Fruit fly (Drosophila melanogaster) whole organism, wandering third instar larva: ENCODE data around the gene TSG101.

Source experiments
- Abd-B ChIP-seq: fragments of >200 bp; optimal IDR thresholded peaks from 2 replicates; lab custom pipeline; 2017; ENCODE audit warnings: missing biosample characterization, missing genetic modification characterization
- CG32264 ChIP-seq: fragments of 200-800 bp; sonication (Bioruptor generic); optimal IDR thresholded peaks from 2 replicates; lab custom pipeline; 2016; ENCODE audit warnings: missing biosample characterization, missing genetic modification characterization
- CG9705 ChIP-seq: fragments of 200-800 bp; sonication (Bioruptor generic); optimal IDR thresholded peaks from 2 replicates; lab custom pipeline; 2018; ENCODE audit warnings: missing biosample characterization, mild to moderate bottlenecking, missing genetic modification characterization
- CrebA ChIP-seq: fragments of 200-800 bp; sonication (Bioruptor generic); optimal IDR thresholded peaks from 2 replicates; lab custom pipeline; 2016; ENCODE audit warnings: missing biosample characterization, mild to moderate bottlenecking, missing genetic modification characterization, borderline replicate concordance
- Dfd ChIP-seq: fragments of >200 bp; optimal IDR thresholded peaks from 2 replicates; lab custom pipeline; 2017; ENCODE audit warnings: missing biosample characterization, missing genetic modification characterization
- GATAd ChIP-seq: sonication (Bioruptor generic); optimal IDR thresholded peaks from 2 replicates; lab custom pipeline; 2016; ENCODE audit warnings: missing biosample characterization, missing genetic modification characterization
- HLH106 ChIP-seq: fragments of 200-800 bp; optimal IDR thresholded peaks from 3 replicates; lab custom pipeline; 2019; ENCODE audit warnings: missing biosample characterization, mild to moderate bottlenecking, missing genetic modification characterization, moderate library complexity
- Hnf4 ChIP-seq: fragments of 200-800 bp; sonication (Bioruptor generic); optimal IDR thresholded peaks from 2 replicates; lab custom pipeline; 2016; ENCODE audit warnings: missing biosample characterization, mild to moderate bottlenecking, missing genetic modification characterization
- Hr78 ChIP-seq: fragments of >200 bp; optimal IDR thresholded peaks from 2 replicates; lab custom pipeline; 2017; ENCODE audit warnings: missing biosample characterization, missing genetic modification characterization
- Jra ChIP-seq: sonication (Bioruptor generic); optimal IDR thresholded peaks from 2 replicates; lab custom pipeline; 2016; ENCODE audit warnings: missing biosample characterization, missing genetic modification characterization
- Mio ChIP-seq: sonication (Bioruptor generic); optimal IDR thresholded peaks from 2 replicates; lab custom pipeline; 2016; ENCODE audit warnings: missing biosample characterization, missing genetic modification characterization
- Myc ChIP-seq: fragments of >200 bp; optimal IDR thresholded peaks from 2 replicates; lab custom pipeline; 2017
- OdsH ChIP-seq: fragments of 200-800 bp; sonication (Bioruptor generic); optimal IDR thresholded peaks from 2 replicates; lab custom pipeline; 2016; ENCODE audit warnings: missing biosample characterization, mild to moderate bottlenecking, missing genetic modification characterization
- Rel ChIP-seq, 2 experiments: fragments of 200-800 bp; sonication (Bioruptor generic) in 1 of 2; optimal IDR thresholded peaks; 2 replicates in 1 of 2; 3 replicates in 1 of 2; lab custom pipeline; 2016 to 2019; ENCODE audit warnings: mild to moderate bottlenecking in 2 of 2, missing biosample characterization in 2 of 2, missing genetic modification characterization in 2 of 2, moderate library complexity in 1 of 2
- Sp1 ChIP-seq: fragments of 200-800 bp; sonication (Bioruptor generic); optimal IDR thresholded peaks from 3 replicates; lab custom pipeline; 2019; ENCODE audit warnings: missing biosample characterization, mild to moderate bottlenecking, missing genetic modification characterization, moderate library complexity
- Vsx2 ChIP-seq: fragments of 200-300, 225-300 bp; sonication (Bioruptor generic); optimal IDR thresholded peaks from 2 replicates; lab custom pipeline; 2018; ENCODE audit warnings: missing biosample characterization, missing genetic modification characterization; ENCODE audit not compliant: partially characterized antibody
- br ChIP-seq: fragments of 200-800 bp; sonication (Bioruptor generic); optimal IDR thresholded peaks from 2 replicates; lab custom pipeline; 2016; ENCODE audit warnings: missing biosample characterization, missing genetic modification characterization
- brk ChIP-seq: fragments of 200-800 bp; sonication (Bioruptor generic); optimal IDR thresholded peaks from 2 replicates; lab custom pipeline; 2016; ENCODE audit warnings: missing biosample characterization, mild to moderate bottlenecking, missing genetic modification characterization
- dl ChIP-seq, 2 experiments: fragments of 175-275, 200-275 bp in 1 of 2; fragments of 200-275 bp in 1 of 2; sonication (Bioruptor generic); optimal IDR thresholded peaks; lab custom pipeline; 2018; ENCODE audit warnings: mild to moderate bottlenecking in 2 of 2, missing biosample characterization in 2 of 2, missing genetic modification characterization in 2 of 2, moderate library complexity in 2 of 2; ENCODE audit not compliant: partially characterized antibody in 2 of 2, insufficient read depth in 1 of 2
- dmrt93B ChIP-seq: fragments of 200-800 bp; sonication (Bioruptor generic); optimal IDR thresholded peaks from 2 replicates; lab custom pipeline; 2018; ENCODE audit warnings: missing biosample characterization, mild to moderate bottlenecking, missing genetic modification characterization
- dsf ChIP-seq: sonication (Bioruptor generic); optimal IDR thresholded peaks from 2 replicates; lab custom pipeline; 2016; ENCODE audit warnings: missing biosample characterization, missing genetic modification characterization, borderline replicate concordance
- ey ChIP-seq: fragments of 200-800 bp; sonication (Bioruptor generic); optimal IDR thresholded peaks from 2 replicates; lab custom pipeline; 2016; ENCODE audit warnings: missing biosample characterization, missing genetic modification characterization
- foxo ChIP-seq, 2 experiments: fragments of 200-800 bp; sonication (Bioruptor generic); optimal IDR thresholded peaks; 2 replicates in 1 of 2; 3 replicates in 1 of 2; lab custom pipeline; 2016 to 2017; ENCODE audit warnings: missing biosample characterization in 2 of 2, missing genetic modification characterization in 2 of 2
- fru ChIP-seq: fragments of 200-800 bp; sonication (Bioruptor generic); optimal IDR thresholded peaks from 3 replicates; lab custom pipeline; 2016; ENCODE audit warnings: missing biosample characterization, mild to moderate bottlenecking, missing genetic modification characterization
- h ChIP-seq: fragments of 200-800 bp; sonication (Bioruptor generic); optimal IDR thresholded peaks from 3 replicates; lab custom pipeline; 2016; ENCODE audit warnings: missing biosample characterization, mild to moderate bottlenecking, missing genetic modification characterization
- jim ChIP-seq: fragments of 175-275, 200-325 bp; sonication (Bioruptor generic); optimal IDR thresholded peaks from 2 replicates; lab custom pipeline; 2016; ENCODE audit warnings: missing biosample characterization, mild to moderate bottlenecking, missing genetic modification characterization
- lola ChIP-seq: fragments of >200 bp; optimal IDR thresholded peaks from 2 replicates; lab custom pipeline; 2017; ENCODE audit warnings: missing biosample characterization, missing genetic modification characterization
- pan ChIP-seq: fragments of >200 bp; optimal IDR thresholded peaks from 2 replicates; lab custom pipeline; 2017
- psq ChIP-seq: fragments of 200-800 bp; sonication (Bioruptor generic); optimal IDR thresholded peaks from 3 replicates; lab custom pipeline; 2017; ENCODE audit warnings: missing biosample characterization, mild to moderate bottlenecking, missing genetic modification characterization, moderate library complexity
- rgr ChIP-seq: fragments of 200-800 bp; sonication (Bioruptor generic); optimal IDR thresholded peaks from 3 replicates; lab custom pipeline; 2016; ENCODE audit warnings: missing biosample characterization, mild to moderate bottlenecking, missing genetic modification characterization
- sage ChIP-seq: fragments of 200-800 bp; sonication (Bioruptor generic); optimal IDR thresholded peaks from 2 replicates; lab custom pipeline; 2016; ENCODE audit warnings: missing biosample characterization, mild to moderate bottlenecking, missing genetic modification characterization
- sv ChIP-seq: fragments of 200-800 bp; sonication (Bioruptor generic); optimal IDR thresholded peaks from 3 replicates; lab custom pipeline; 2016; ENCODE audit warnings: missing biosample characterization, missing genetic modification characterization
- usp ChIP-seq: fragments of >200 bp; optimal IDR thresholded peaks from 2 replicates; lab custom pipeline; 2017; ENCODE audit warnings: missing biosample characterization, missing genetic modification characterization
- woc ChIP-seq: sonication (Bioruptor generic); optimal IDR thresholded peaks from 2 replicates; lab custom pipeline; 2016; ENCODE audit warnings: missing biosample characterization, mild to moderate bottlenecking, missing genetic modification characterization

The TSG101 gene

DNA sequence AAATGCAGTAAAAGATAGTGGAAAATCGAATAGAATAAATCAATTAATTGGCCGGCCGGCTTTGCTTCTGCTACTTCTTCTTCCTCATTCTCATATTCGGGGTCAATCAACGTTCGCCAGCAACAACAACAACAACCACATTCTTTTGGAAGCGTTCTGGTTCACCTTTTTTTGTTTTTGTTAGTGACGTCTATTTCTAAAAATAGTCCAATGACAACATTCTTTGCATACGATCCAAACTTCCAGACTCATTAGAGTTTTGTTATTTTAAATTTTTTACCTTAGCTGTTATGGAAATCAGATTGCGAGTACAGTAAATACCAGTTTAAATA lies 23.7 kb downstream of the TSG101 start:
- TF ChIP-seq Sp1 (GFP tag; lab: Kevin White, UChicago) = no peak
- no peak for TF ChIP-seq jim (GFP tag; lab: Kevin White, UChicago)
- no peak for TF ChIP-seq OdsH (GFP tag; lab: Kevin White, UChicago)
- no peak for TF ChIP-seq br (GFP tag; lab: Kevin White, UChicago)
- TF ChIP-seq CG9705 = no peak
- TF ChIP-seq dl (GFP tag; optimal IDR thresholded peaks at IDR 0.05; lab: Kevin White, UChicago; ENCODE audit: insufficient read depth in 1 of 2, partially characterized antibody in 2 of 2) = no peak
- TF ChIP-seq Hr78 (GFP tag; lab: Kevin White, UChicago) = no peak
- TF ChIP-seq lola = no peak
- TF ChIP-seq GATAd (GFP tag; lab: Kevin White, UChicago) = no peak
- no peak for TF ChIP-seq fru (GFP tag; lab: Kevin White, UChicago)
- TF ChIP-seq Jra (GFP tag; lab: Kevin White, UChicago) = no peak
- no peak for TF ChIP-seq HLH106 (tag; lab: Kevin White, UChicago)
- TF ChIP-seq CG32264 (GFP tag; lab: Kevin White, UChicago) = no peak
- no peak for TF ChIP-seq Hnf4 (GFP tag; lab: Kevin White, UChicago)

DNA sequence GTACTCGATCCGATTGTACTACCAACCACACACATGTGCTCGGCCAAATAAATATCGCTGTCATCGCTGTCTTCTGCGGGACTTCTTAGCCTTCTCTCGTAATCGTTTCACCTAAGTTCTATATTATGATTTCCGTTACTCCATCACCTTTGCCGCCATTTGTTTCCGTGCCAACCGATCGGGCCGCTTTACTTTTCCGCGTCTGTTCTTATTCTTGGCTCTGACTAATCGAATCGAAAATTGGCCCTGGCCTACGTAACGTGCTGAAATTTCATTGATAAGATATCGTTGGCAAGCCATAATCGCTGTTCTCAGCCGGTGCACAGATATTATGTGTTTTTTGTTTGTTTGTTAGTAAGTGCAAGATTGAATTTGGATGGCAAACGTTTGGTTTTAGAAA lies 25.1 kb downstream of the TSG101 start:
- TF ChIP-seq Hnf4 (GFP tag; lab: Kevin White, UChicago) = no peak
- TF ChIP-seq sage (GFP tag; lab: Kevin White, UChicago) = no peak
- no peak for TF ChIP-seq br (GFP tag; lab: Kevin White, UChicago)
- TF ChIP-seq h = no peak
- TF ChIP-seq sv (GFP tag; lab: Kevin White, UChicago) = no peak
- no peak for TF ChIP-seq brk (GFP tag; lab: Kevin White, UChicago)
- TF ChIP-seq Vsx2 (GFP tag; lab: Kevin White, UChicago) = no peak
- TF ChIP-seq HLH106 (tag; lab: Kevin White, UChicago) = no peak
- TF ChIP-seq fru (GFP tag; lab: Kevin White, UChicago) = no peak

DNA sequence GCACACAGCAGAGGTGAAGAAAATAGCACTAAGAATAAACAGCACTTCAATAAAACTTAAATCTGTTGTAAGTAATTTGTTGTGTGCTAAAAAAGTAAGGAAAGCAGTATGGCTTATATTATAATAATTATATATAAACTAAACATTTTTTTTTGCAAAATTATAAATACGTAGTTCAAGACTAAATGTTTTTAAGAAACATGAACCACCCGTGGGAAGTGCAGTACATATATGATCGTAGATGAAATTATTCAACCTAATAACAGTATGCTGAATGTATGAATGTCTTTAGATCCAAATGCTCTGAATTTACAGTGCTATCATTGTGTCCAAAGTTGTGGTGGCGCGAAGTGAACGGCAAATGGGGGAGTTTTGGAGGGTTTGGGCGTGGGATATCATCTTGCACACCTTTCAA lies 28.6 kb downstream of the TSG101 start:
- TF ChIP-seq psq (GFP tag; lab: Kevin White, UChicago) = peak; percentile 17
- TF ChIP-seq woc (GFP tag; lab: Kevin White, UChicago) = no peak
- TF ChIP-seq pan (lab: Kevin White, UChicago) = no peak
- TF ChIP-seq usp (GFP tag; lab: Kevin White, UChicago) = no peak
- no peak for TF ChIP-seq Hr78 (GFP tag; lab: Kevin White, UChicago)
- peak; percentile 10 for TF ChIP-seq rgr (GFP tag; lab: Kevin White, UChicago)
- peak in 1 of 2 experiments; percentile 7 for TF ChIP-seq foxo (GFP tag; optimal IDR thresholded peaks at IDR 0.05; lab: Kevin White, UChicago)
- peak; percentile 18 for TF ChIP-seq OdsH (GFP tag; lab: Kevin White, UChicago)
- TF ChIP-seq Vsx2 (GFP tag; lab: Kevin White, UChicago) = no peak
- TF ChIP-seq Abd-B = no peak
- peak; percentile 12 for TF ChIP-seq Sp1 (GFP tag; lab: Kevin White, UChicago)

DNA sequence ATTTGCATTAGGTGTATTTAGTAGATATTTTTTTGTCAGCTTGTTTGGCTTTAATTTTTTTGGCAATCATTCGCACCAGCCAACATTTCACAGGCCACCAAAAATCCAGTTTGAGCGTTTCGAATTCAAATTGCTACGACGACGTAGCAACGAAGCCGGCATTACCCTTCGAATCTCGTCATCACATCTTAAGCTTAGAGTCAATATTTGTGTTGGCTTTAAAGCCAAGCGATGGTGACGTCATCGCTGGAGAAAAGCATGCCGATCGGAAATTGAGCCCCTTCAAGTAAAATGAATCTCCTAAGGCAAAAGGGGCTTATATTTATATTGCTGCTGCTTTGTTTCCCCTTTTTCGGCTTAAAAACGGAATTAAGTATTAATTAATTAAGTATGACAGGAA lies 29.5 kb downstream of the TSG101 start:
- no peak for TF ChIP-seq Dfd (GFP tag; lab: Kevin White, UChicago)
- no peak for TF ChIP-seq fru (GFP tag; lab: Kevin White, UChicago)
- TF ChIP-seq h = no peak
- no peak for TF ChIP-seq usp (GFP tag; lab: Kevin White, UChicago)
- TF ChIP-seq ey (GFP tag; lab: Kevin White, UChicago) = no peak
- TF ChIP-seq Rel (GFP tag; optimal IDR thresholded peaks at IDR 0.05; lab: Kevin White, UChicago) = no peak
- no peak for TF ChIP-seq Rel (tag; optimal IDR thresholded peaks at IDR 0.05; lab: Kevin White, UChicago)
- no peak for TF ChIP-seq Sp1 (GFP tag; lab: Kevin White, UChicago)
- no peak for TF ChIP-seq Mio (GFP tag; lab: Kevin White, UChicago)
- TF ChIP-seq CrebA (GFP tag; lab: Kevin White, UChicago) = no peak
- no peak for TF ChIP-seq sv (GFP tag; lab: Kevin White, UChicago)
- TF ChIP-seq HLH106 (tag; lab: Kevin White, UChicago) = no peak
- TF ChIP-seq CG9705 = no peak
- no peak for TF ChIP-seq GATAd (GFP tag; lab: Kevin White, UChicago)
- no peak for TF ChIP-seq foxo (GFP tag; optimal IDR thresholded peaks at IDR 0.05; lab: Kevin White, UChicago)
- TF ChIP-seq dmrt93B (GFP tag; lab: Kevin White, UChicago) = no peak
- TF ChIP-seq dl (GFP tag; optimal IDR thresholded peaks at IDR 0.05; lab: Kevin White, UChicago; ENCODE audit: insufficient read depth in 1 of 2, partially characterized antibody in 2 of 2) = no peak
- TF ChIP-seq dsf = no peak
- no peak for TF ChIP-seq woc (GFP tag; lab: Kevin White, UChicago)
- TF ChIP-seq Vsx2 (GFP tag; lab: Kevin White, UChicago) = no peak
- no peak for TF ChIP-seq Myc (lab: Kevin White, UChicago)
- TF ChIP-seq, all 38 proteins: peak for 0
